Worm (Caenorhabditis elegans): ENCODE measurements around the gene W02B12.11.
A peak's percentile ranks its signal among the peaks of the same experiment; 100 is the strongest.

Gene W02B12.11

DNA sequence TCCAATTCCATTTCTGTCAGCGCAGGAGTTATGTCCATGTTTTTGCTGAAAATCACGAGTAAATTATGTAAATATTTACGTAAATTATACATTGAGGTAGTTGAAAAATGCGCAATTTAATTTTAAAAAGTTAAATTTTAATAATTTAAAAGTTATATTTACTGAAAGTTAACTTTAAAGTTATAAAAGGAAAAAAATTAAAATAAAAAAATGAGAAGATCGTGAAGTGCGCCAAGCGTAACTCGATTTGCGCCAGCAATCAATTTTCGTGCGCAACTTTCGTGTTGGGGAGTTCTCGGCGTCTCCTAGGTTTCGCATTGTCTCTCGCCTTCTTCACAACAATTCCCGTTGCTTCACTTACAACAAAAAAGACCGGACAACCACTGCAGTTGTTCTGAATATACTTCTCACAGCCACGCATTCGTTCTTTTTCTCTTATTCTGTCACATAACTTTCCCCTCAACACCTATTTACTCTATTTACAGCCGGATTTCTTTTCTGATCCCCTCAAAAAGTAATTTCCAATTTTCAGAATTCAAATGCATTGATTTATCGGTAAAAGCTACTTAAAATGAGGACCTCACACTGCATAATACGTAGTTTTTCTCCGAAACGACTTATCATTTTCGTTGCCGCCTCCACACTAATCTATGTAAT lies at the start of gene W02B12.11, which contains the start of gene metl-1 (continued):
- TF ChIP-seq ceh-30 (tag; optimal IDR thresholded peaks at IDR 0.05): no peak
- no peak for TF ChIP-seq ztf-16 (tag; optimal IDR thresholded peaks at IDR 0.05)
- no peak for TF ChIP-seq pros-1 (tag; optimal IDR thresholded peaks at IDR 0.05)
- no peak for TF ChIP-seq hlh-6 (tag; optimal IDR thresholded peaks at IDR 0.05)
- TF ChIP-seq sdc-2 (tag; optimal IDR thresholded peaks at IDR 0.05): peak; percentile 6
- peak; percentile 20 for TF ChIP-seq ceh-14 (tag; optimal IDR thresholded peaks at IDR 0.05)
- TF ChIP-seq fkh-6 (tag; optimal IDR thresholded peaks at IDR 0.05): no peak
- TF ChIP-seq hlh-15 (tag; optimal IDR thresholded peaks at IDR 0.05): no peak
- TF ChIP-seq gmeb-2 (tag; optimal IDR thresholded peaks at IDR 0.05): no peak
- TF ChIP-seq dmd-4 (tag; optimal IDR thresholded peaks at IDR 0.05; ENCODE audit: borderline replicate concordance): no peak
- no peak for TF ChIP-seq ceh-24 (tag; optimal IDR thresholded peaks at IDR 0.05)
- TF ChIP-seq ceh-34 (tag; optimal IDR thresholded peaks at IDR 0.05): peak; percentile 37
- TF ChIP-seq lim-6 (tag; optimal IDR thresholded peaks at IDR 0.05): no peak
- no peak for TF ChIP-seq zip-5 (tag; optimal IDR thresholded peaks at IDR 0.05)
- TF ChIP-seq ceh-31 (tag; optimal IDR thresholded peaks at IDR 0.05): peak; percentile 43
- peak; percentile 49 for TF ChIP-seq ref-2 (tag; optimal IDR thresholded peaks at IDR 0.05)
- TF ChIP-seq K09A11.1 (tag; optimal IDR thresholded peaks at IDR 0.05; ENCODE audit: insufficient read depth): no peak

DNA sequence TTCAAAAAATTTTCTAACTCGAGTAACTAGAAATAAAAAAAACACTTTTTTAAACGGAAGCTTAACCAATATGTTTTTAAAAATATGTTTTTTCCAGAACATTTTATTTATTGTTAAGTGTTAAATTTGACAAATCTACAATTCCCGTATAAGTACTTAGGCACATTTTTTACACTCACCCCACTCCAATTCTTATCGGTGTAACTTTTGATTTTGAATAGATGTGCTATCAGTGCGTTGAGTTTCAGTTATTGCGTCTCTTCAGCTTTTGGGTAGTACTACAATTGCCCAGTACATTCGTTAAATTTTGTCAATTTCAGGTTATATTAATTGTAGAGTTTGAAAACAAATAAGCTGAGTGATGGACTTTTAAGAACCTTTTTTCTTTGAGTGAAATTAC lies 49.6 kb upstream of the W02B12.11 start:
- TF ChIP-seq ceh-45 (GFP tag; IDR thresholded peaks at IDR 0.05): no peak
- no peak for TF ChIP-seq unc-55 (GFP tag; optimal IDR thresholded peaks at IDR 0.05)
- TF ChIP-seq pqm-1 (tag; optimal IDR thresholded peaks at IDR 0.05): no peak
- no peak for TF ChIP-seq ref-2 (tag; optimal IDR thresholded peaks at IDR 0.05)
- TF ChIP-seq ceh-48 (tag; optimal IDR thresholded peaks at IDR 0.05): no peak
- no peak for TF ChIP-seq pha-2 (tag; optimal IDR thresholded peaks at IDR 0.05)
- no peak for TF ChIP-seq ceh-19 (GFP tag; optimal IDR thresholded peaks at IDR 0.05)
- no peak for TF ChIP-seq ceh-34 (tag; optimal IDR thresholded peaks at IDR 0.05)
- TF ChIP-seq fax-1 (tag; optimal IDR thresholded peaks at IDR 0.05): no peak
- no peak for TF ChIP-seq che-1 (tag; optimal IDR thresholded peaks at IDR 0.05)
- TF ChIP-seq tbx-2 (tag; optimal IDR thresholded peaks at IDR 0.05): no peak
- TF ChIP-seq rnt-1 (tag; optimal IDR thresholded peaks at IDR 0.05): no peak
- no peak for TF ChIP-seq gmeb-2 (tag; optimal IDR thresholded peaks at IDR 0.05)
- TF ChIP-seq hlh-6 (tag; optimal IDR thresholded peaks at IDR 0.05): no peak
- no peak for TF ChIP-seq elt-2 (tag; optimal IDR thresholded peaks at IDR 0.05)
- TF ChIP-seq C38D4.7 (GFP tag; optimal IDR thresholded peaks at IDR 0.05): no peak
- TF ChIP-seq K02D7.2 (tag; optimal IDR thresholded peaks at IDR 0.05): no peak
- no peak for TF ChIP-seq ceh-31 (tag; optimal IDR thresholded peaks at IDR 0.05)
- no peak for TF ChIP-seq ahr-1 (tag; optimal IDR thresholded peaks at IDR 0.05)
- TF ChIP-seq ets-4 (tag; optimal IDR thresholded peaks at IDR 0.05): no peak

DNA sequence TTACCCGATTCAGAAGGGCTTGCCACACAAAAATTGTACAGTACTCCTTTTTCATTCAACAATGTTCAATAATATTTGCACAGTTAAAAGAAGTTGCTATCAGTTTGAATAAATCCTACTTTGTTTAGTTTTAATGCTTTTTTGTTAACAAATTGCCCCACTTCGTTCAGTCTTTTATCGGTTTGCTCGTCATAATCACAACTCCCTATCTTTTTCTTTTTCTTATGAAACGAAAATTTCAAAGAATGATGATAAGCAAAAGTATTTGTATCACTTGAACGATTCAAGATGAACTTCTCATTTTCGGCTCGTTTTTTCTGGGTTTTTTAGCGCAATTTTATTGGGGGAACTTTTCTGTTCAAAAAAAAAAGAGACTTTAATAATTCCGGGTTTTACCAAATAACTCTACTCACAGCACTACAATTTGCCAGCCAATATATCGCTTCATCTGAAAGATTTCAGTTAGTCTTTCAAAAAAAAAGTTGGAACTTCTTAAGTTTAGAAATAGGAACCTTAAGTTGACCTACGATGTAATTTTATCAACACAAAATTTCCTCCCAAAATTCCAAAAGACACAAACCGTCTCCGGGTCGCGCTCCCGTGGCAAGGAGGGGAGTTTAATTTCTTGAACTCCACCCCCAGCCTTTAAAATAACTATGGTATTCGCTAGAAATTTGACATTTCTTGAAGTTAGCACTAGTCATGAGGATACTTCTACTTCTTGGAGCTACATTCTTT lies 48.9 kb upstream of the W02B12.11 start, which contains the start of gene C05D12.3:
Gene C05D12.3 (plus strand): TSS at position 688 of the 738 bp plus-strand sequence.
- TF ChIP-seq npax-4 (tag; optimal IDR thresholded peaks at IDR 0.05) (no peak), nhr-232 (tag; optimal IDR thresholded peaks at IDR 0.05) (no peak), K09A11.1 (tag; optimal IDR thresholded peaks at IDR 0.05; ENCODE audit: insufficient read depth) (no peak), fax-1 (tag; optimal IDR thresholded peaks at IDR 0.05) (no peak), ztf-16 (tag; optimal IDR thresholded peaks at IDR 0.05) (no peak)

DNA sequence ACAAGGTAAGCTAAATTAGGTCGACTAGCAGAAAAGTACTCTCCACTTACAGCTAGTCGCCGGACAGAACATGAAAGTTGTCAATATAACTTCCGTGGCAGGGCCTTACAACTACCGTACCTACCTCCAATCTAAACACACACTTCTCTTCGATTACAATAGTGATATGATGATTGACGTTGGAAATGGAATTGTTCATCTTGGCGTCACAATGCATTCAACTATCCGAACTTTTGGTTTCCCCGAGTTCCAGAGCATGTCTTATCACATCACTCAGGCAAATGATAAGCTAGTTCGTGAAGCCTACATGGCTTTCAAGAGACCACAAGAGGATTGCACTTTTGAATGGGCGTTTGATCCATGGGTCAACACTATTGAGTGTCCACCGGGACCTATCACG lies 46.3 kb upstream of the W02B12.11 start:
- TF ChIP-seq dmd-4 (tag; optimal IDR thresholded peaks at IDR 0.05; ENCODE audit: borderline replicate concordance) (no peak), fkh-6 (tag; optimal IDR thresholded peaks at IDR 0.05) (no peak), C08G9.2 (tag; optimal IDR thresholded peaks at IDR 0.05) (no peak), unc-3 (GFP tag; conservative IDR thresholded peaks at IDR 0.05) (no peak), unc-3 (tag; optimal IDR thresholded peaks at IDR 0.05) (no peak), ztf-16 (tag; optimal IDR thresholded peaks at IDR 0.05) (no peak), hlh-6 (tag; optimal IDR thresholded peaks at IDR 0.05) (no peak), ceh-30 (tag; optimal IDR thresholded peaks at IDR 0.05) (no peak), hlh-30 (tag; optimal IDR thresholded peaks at IDR 0.05; ENCODE audit: insufficient read depth) (no peak), lim-6 (tag; optimal IDR thresholded peaks at IDR 0.05) (no peak), hlh-8 (tag; optimal IDR thresholded peaks at IDR 0.05) (no peak), hlh-15 (tag; optimal IDR thresholded peaks at IDR 0.05) (no peak), nhr-11 (tag; optimal IDR thresholded peaks at IDR 0.05) (no peak), unc-42 (tag; optimal IDR thresholded peaks at IDR 0.05) (no peak), K09A11.1 (tag; optimal IDR thresholded peaks at IDR 0.05; ENCODE audit: insufficient read depth) (no peak)
